Worm (Caenorhabditis elegans) whole organism, L3 larva: ENCODE results near the gene cyp-35A3.

Source experiments
- elt-3 ChIP-seq, 3 experiments: fragments of 150-350 bp in 1 of 3; sonication (generic microtip) in 2 of 3; optimal IDR thresholded peaks; 2 replicates in 2 of 3; 4 replicates in 1 of 3; lab custom pipeline; 2014 to 2017; ENCODE audit warnings: missing biosample characterization in 3 of 3, missing genetic modification characterization in 3 of 3
- lin-15B ChIP-seq: fragments of 150-350 bp; optimal IDR thresholded peaks from 2 replicates; lab custom pipeline; 2014; ENCODE audit warnings: missing biosample characterization, missing genetic modification characterization
- lin-39 ChIP-seq: fragments of 150-350 bp; optimal IDR thresholded peaks from 2 replicates; lab custom pipeline; 2018; ENCODE audit warnings: missing biosample characterization, missing genetic modification reagents, missing genetic modification characterization
- mml-1 ChIP-seq: fragments of 150-350 bp; sonication (generic microtip); optimal IDR thresholded peaks from 3 replicates; lab custom pipeline; 2014; ENCODE audit warnings: missing biosample characterization, missing genetic modification characterization
- nhr-12 ChIP-seq: fragments of 150-350 bp; optimal IDR thresholded peaks from 2 replicates; lab custom pipeline; 2014; ENCODE audit warnings: missing biosample characterization, missing genetic modification characterization
- nhr-43 ChIP-seq: sonication (generic microtip); optimal IDR thresholded peaks from 2 replicates; lab custom pipeline; 2016; ENCODE audit warnings: mild to moderate bottlenecking, missing genetic modification characterization, missing compliant biosample characterization; ENCODE audit not compliant: poor library complexity, severe bottlenecking

cyp-35A3 gene

ce11 chrV:4063559-4064164, 41.3 kb downstream of the cyp-35A3 start:
- TF ChIP-seq lin-15B (tag; lab: Kevin White, UChicago): peak; percentile 4

- TF ChIP-seq nhr-12 (tag; lab: Kevin White, UChicago) (no peak), elt-3 (tag; optimal IDR thresholded peaks at IDR 0.05; lab: Kevin White, UChicago) (no peak), mml-1 (tag; lab: Kevin White, UChicago) (no peak), lin-39 (no peak), nhr-43 (tag; lab: Kevin White, UChicago) (no peak)
Measured at ce11 chrV:4073455-4073854, 51.0 kb downstream of the cyp-35A3 start, which contains the start of gene otpl-2. otpl-2 (plus strand) TSS chrV:4073755.
